Worm (Caenorhabditis elegans): ENCODE data around the gene F01F1.15.

The F01F1.15 gene

DNA sequence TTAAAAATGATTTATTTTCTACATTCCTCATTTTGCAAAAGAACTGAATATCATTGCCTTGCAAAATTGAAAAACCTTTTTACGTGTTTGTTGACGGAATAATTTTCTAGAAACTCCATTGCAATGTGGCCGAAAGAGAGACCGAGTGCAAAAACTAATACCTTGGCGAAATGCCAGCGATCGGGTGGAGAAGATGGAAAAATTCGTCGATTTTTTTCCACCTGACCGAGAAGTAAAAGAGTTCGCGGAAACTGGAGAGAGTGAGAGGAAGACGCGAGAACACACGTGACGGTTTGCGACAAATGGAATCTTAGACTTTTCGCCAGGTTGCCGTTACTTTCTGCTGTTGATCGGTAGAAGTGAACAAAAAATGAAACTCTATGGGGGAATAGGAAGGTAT is 27.7 kb downstream of the F01F1.15 start:
- peak; percentile 13 for TF ChIP-seq somi-1 (GFP tag; optimal IDR thresholded peaks at IDR 0.05)
- TF ChIP-seq dox-1 (GFP tag; IDR thresholded peaks at IDR 0.05): peak; percentile 36; the same call in 1 of the 2 replicates
- TF ChIP-seq madf-8 (GFP tag; conservative IDR thresholded peaks at IDR 0.05): no peak
- TF ChIP-seq Y53G8AR.9 (GFP tag; conservative IDR thresholded peaks at IDR 0.05): no peak
- TF ChIP-seq zfh-2 (GFP tag; conservative IDR thresholded peaks at IDR 0.05): peak; percentile 59; the same call in 1 of the 2 replicates
- no peak for TF ChIP-seq cebp-1 (GFP tag; IDR thresholded peaks at IDR 0.05)
- TF ChIP-seq cebp-1 (tag; optimal IDR thresholded peaks at IDR 0.05): peak; percentile 57
- no peak for TF ChIP-seq lin-54 (GFP tag; optimal IDR thresholded peaks at IDR 0.05)
- no peak for TF ChIP-seq let-607 (tag; optimal IDR thresholded peaks at IDR 0.05)
- TF ChIP-seq nfyb-1 (GFP tag; IDR thresholded peaks at IDR 0.05): peak; percentile 21; the same call in 1 of the 2 replicates
- TF ChIP-seq C06A6.2 (GFP tag; conservative IDR thresholded peaks at IDR 0.05): no peak
- TF ChIP-seq hmg-1.2 (GFP tag; IDR thresholded peaks at IDR 0.05): peak; percentile 19; the same call in 1 of the 2 replicates
- no peak for TF ChIP-seq nhr-179 (tag; optimal IDR thresholded peaks at IDR 0.05)
- TF ChIP-seq tbp1 (GFP tag; optimal IDR thresholded peaks at IDR 0.05): peak; percentile 25
- TF ChIP-seq F57C9.4 (tag; optimal IDR thresholded peaks at IDR 0.05): no peak

DNA sequence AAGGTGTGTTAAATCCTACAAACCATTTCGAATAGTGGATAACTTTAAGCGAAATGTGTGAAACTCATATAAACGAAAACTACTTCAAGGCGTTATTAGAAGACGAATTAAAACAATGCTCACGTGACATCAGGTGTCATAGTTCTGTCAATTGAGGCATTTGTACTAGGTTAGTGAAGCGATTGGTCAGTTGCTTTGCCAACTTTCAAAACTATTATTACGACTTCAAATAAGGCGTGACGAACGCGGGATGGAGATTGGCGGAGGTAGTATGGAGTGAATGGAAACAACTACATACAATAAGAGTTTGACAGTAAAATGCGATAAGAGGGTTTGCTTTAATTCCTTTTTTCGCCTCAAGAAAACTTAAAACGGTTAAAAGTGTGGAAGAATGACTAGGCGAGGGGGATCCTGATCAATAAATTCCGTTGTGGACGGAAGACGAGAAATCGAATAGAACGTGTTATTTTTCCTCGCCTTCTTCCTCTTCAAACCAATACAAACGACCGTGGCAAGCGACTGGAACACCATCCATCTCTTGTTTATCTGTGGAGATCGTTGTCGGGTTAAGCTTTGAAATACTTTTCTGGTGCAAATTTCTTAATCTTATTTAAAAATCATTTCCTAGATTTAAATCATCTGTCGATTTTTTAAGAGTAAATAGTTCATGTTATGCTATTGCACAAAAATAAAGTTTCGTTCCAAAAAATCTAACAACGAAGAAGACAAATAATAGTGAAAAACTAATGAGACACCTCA is 28.3 kb downstream of the F01F1.15 start:
- TF ChIP-seq Y95B8A.8 (GFP tag; IDR thresholded peaks at IDR 0.05) (peak; percentile 13; the same call in 1 of the 2 replicates), atf-7 (tag; optimal IDR thresholded peaks at IDR 0.05) (no peak), cebp-1 (GFP tag; IDR thresholded peaks at IDR 0.05) (no peak), cebp-1 (tag; optimal IDR thresholded peaks at IDR 0.05) (no peak), nfya-2 (GFP tag; IDR thresholded peaks at IDR 0.05) (no peak), ekl-4 (GFP tag; IDR thresholded peaks at IDR 0.05) (no peak), zfh-2 (GFP tag; conservative IDR thresholded peaks at IDR 0.05) (no peak), nhr-80 (tag; optimal IDR thresholded peaks at IDR 0.05) (peak; percentile 21)

DNA sequence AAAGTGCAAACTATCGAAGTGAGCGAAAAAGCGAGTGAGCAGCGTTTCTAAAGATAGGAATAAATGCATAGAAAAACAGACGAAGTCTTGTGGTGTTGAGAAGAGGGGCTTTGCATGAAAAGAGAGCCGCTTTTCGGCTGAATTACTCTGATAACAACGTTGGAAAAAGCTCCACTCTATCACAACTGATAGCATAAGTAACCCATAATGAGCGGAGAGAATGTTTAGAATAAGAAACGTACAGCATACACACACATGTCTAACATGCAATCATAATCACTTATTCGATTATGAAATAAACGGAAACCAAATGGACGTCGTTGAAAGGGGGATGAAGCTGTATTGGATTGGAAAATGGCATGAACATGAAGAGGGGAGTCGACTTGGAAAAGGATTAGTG is 29.1 kb downstream of the F01F1.15 start:
- TF ChIP-seq ztf-3 (GFP tag; optimal IDR thresholded peaks at IDR 0.05) (no peak), nhr-80 (tag; optimal IDR thresholded peaks at IDR 0.05) (peak; percentile 46), K12H6.12 (tag; optimal IDR thresholded peaks at IDR 0.05) (no peak), hmg-20 (GFP tag; IDR thresholded peaks at IDR 0.05) (no peak), dox-1 (GFP tag; IDR thresholded peaks at IDR 0.05) (0 out of 2 replicates have a peak, but pooled peaks have one; percentile 9), cebp-1 (GFP tag; IDR thresholded peaks at IDR 0.05) (peak; percentile 21; the same call in 1 of the 2 replicates), cebp-1 (tag; optimal IDR thresholded peaks at IDR 0.05) (peak; percentile 64), F10E7.11 (tag; optimal IDR thresholded peaks at IDR 0.05) (no peak), nhr-27 (tag; optimal IDR thresholded peaks at IDR 0.05) (no peak), ztf-22 (GFP tag; optimal IDR thresholded peaks at IDR 0.05) (no peak), F49E8.2 (tag; optimal IDR thresholded peaks at IDR 0.05; ENCODE audit: insufficient read depth) (no peak)

DNA sequence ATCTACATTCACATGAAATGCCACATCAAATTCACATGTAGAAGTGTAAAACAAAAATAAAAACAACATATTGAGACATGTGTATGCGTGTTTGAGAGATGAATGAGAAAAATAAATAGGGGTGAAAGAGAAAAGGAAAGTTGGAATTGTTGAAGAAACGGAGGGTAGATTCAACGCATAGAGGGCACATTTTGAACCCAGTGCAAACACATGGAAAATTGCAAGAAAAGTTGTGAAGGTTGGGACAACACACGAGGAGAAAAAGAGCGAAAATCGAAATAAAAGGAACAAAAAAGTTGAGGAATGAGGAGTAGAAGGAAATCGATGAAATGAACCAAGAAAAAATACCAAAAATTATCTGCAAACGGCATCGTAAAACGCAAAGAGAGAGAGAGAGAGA is 29.7 kb downstream of the F01F1.15 start:
- TF ChIP-seq aptf-2 (GFP tag; conservative IDR thresholded peaks at IDR 0.05) (no peak), sptf-2 (GFP tag; optimal IDR thresholded peaks at IDR 0.05) (no peak), lsl-1 (GFP tag; optimal IDR thresholded peaks at IDR 0.05) (no peak), nfya-2 (GFP tag; IDR thresholded peaks at IDR 0.05) (no peak), sdz-38 (tag; optimal IDR thresholded peaks at IDR 0.05) (no peak), Y56A3A.18 (GFP tag; IDR thresholded peaks at IDR 0.05) (no peak), attf-6 (GFP tag; IDR thresholded peaks at IDR 0.05) (no peak), lin-35 (GFP tag; optimal IDR thresholded peaks at IDR 0.05) (no peak)

All from whole organism, young adult.